Worm (Caenorhabditis elegans): ENCODE measurements around the gene T10H10.2.

DNA sequence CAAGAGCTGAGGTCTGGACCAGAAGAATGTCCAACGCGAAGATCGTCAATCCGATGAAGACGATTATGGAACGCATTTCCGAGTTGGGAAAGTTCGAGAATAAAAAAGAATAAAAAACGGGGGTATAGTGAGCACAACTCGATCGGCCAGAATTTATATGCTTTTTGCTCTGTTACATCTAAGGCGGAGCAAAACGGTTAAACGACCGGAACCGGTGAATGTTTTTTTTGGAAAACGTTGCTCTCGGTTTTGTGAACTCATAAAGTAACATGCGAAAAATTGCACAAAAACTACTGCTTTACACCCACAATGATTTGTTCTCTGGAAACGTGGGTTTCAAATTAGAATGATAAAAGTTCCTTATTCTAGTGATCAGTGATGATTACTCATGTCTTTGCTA is 47.4 kb downstream of the T10H10.2 start, which contains the start of gene nlp-22:
- no peak for TF ChIP-seq dmd-4 (tag; optimal IDR thresholded peaks at IDR 0.05; ENCODE audit: borderline replicate concordance)
- no peak for TF ChIP-seq syd-9 (tag; optimal IDR thresholded peaks at IDR 0.05)
- TF ChIP-seq rnt-1 (tag; optimal IDR thresholded peaks at IDR 0.05), result no peak
- no peak for TF ChIP-seq unc-55 (GFP tag; optimal IDR thresholded peaks at IDR 0.05)
- no peak for TF ChIP-seq pqm-1 (tag; optimal IDR thresholded peaks at IDR 0.05)
- TF ChIP-seq tbx-7 (tag; optimal IDR thresholded peaks at IDR 0.05), result no peak
- TF ChIP-seq hlh-6 (tag; optimal IDR thresholded peaks at IDR 0.05), result no peak
- no peak for TF ChIP-seq C38D4.7 (GFP tag; optimal IDR thresholded peaks at IDR 0.05)
- no peak for TF ChIP-seq ama-1 (optimal IDR thresholded peaks at IDR 0.05)
- TF ChIP-seq ahr-1 (tag; optimal IDR thresholded peaks at IDR 0.05), result no peak
- no peak for TF ChIP-seq T23F11.4 (GFP tag; optimal IDR thresholded peaks at IDR 0.05)
